Fruit fly (Drosophila melanogaster): Measurements from ENCODE around the gene CG42717.

DNA sequence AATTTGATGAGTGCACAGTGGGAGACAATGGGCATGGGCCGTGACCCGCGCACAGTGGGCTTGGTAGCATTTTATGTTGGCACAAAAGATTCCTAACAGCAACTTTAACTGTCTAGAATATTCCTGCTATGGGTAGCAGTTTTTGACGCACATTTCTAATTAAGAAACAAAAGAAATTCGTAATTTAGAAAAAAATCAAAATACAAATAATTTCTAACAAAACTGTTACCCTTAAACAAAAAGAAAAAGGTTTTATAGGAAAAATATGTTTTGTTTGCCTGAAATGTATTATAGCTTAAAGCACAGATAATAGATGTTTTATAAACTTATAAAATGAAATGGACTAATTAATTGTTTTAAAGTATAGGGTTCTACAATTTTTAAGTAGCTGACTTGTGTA is 16.1 kb downstream of the CG42717 start:
- TF ChIP-seq psq (optimal IDR thresholded peaks at IDR 0.05) (no peak), ttk (optimal IDR thresholded peaks at IDR 0.05) (no peak), insv (optimal IDR thresholded peaks at IDR 0.05) (no peak), h (optimal IDR thresholded peaks at IDR 0.05) (no peak)
